Worm (Caenorhabditis elegans) whole organism, young adult: ENCODE results near the gene pbs-6.

Experiments
- B0019.2 ChIP-seq: fragments of 200-800 bp; sonication (Bioruptor generic); conservative IDR thresholded peaks from 2 replicates; pipeline ENCODE4 v1.3.6; 2022; ENCODE audit warnings: missing genetic modification reagents, missing genetic modification characterization, missing compliant biosample characterization
- B0261.1 ChIP-seq: sonication (generic microtip); optimal IDR thresholded peaks from 2 replicates; lab custom pipeline; 2016; ENCODE audit warnings: mild to moderate bottlenecking, missing genetic modification characterization, moderate library complexity, missing compliant biosample characterization
- C06A6.2 ChIP-seq: fragments of 200-800 bp; sonication (Bioruptor generic); conservative IDR thresholded peaks from 2 replicates; pipeline ENCODE4 v1.3.6; 2022; ENCODE audit warnings: missing genetic modification characterization, missing compliant biosample characterization
- C17E4.6 ChIP-seq: fragments of 200-800 bp; sonication (Bioruptor generic); IDR thresholded peaks from 2 replicates; pipeline ENCODE4 v1.3.6; 2022; ENCODE audit warnings: missing genetic modification reagents, missing genetic modification characterization, missing compliant biosample characterization
- F33H1.4 ChIP-seq: fragments of 200-800 bp; sonication (Bioruptor generic); IDR thresholded peaks from 2 replicates; pipeline ENCODE4 v1.3.6; 2022; ENCODE audit warnings: missing genetic modification reagents, missing genetic modification characterization, missing compliant biosample characterization
- F37B4.10 ChIP-seq: fragments of 200-800 bp; sonication (Bioruptor generic); IDR thresholded peaks from 2 replicates; pipeline ENCODE4 v1.3.6; 2022; ENCODE audit warnings: missing genetic modification characterization, missing compliant biosample characterization
- F39B2.1 ChIP-seq: fragments of 200-800 bp; sonication (Bioruptor generic); IDR thresholded peaks from 2 replicates; pipeline ENCODE4 v1.3.6; 2022; ENCODE audit warnings: missing genetic modification reagents, missing genetic modification characterization, missing compliant biosample characterization
- F49E8.2 ChIP-seq: sonication (generic microtip); optimal IDR thresholded peaks from 3 replicates; lab custom pipeline; 2017; ENCODE audit warnings: missing genetic modification characterization, mild to moderate bottlenecking, missing compliant biosample characterization, antibody characterized with exemption, moderate library complexity; ENCODE audit not compliant: insufficient read depth
- F55B11.4 ChIP-seq: sonication (generic microtip); optimal IDR thresholded peaks from 2 replicates; lab custom pipeline; 2016; ENCODE audit warnings: missing compliant biosample characterization, missing genetic modification characterization, borderline replicate concordance; ENCODE audit not compliant: insufficient read depth
- K11D2.4 ChIP-seq: fragments of 200-800 bp; sonication (Bioruptor generic); IDR thresholded peaks from 2 replicates; pipeline ENCODE4 v1.3.6; 2022; ENCODE audit warnings: missing genetic modification reagents, missing genetic modification characterization, missing compliant biosample characterization
- T07F8.4 ChIP-seq: sonication (generic microtip); optimal IDR thresholded peaks from 2 replicates; lab custom pipeline; 2016; ENCODE audit warnings: mild to moderate bottlenecking, missing genetic modification characterization, moderate library complexity, missing compliant biosample characterization
- T26A5.8 ChIP-seq: sonication (generic microtip); optimal IDR thresholded peaks from 2 replicates; lab custom pipeline; 2016; ENCODE audit warnings: missing genetic modification characterization, missing compliant biosample characterization
- Y53F4B.3 ChIP-seq: fragments of 200-800 bp; sonication (Bioruptor generic); IDR thresholded peaks from 2 replicates; pipeline ENCODE4 v1.3.6; 2022; ENCODE audit warnings: missing genetic modification reagents, missing genetic modification characterization, missing compliant biosample characterization
- Y53G8AR.9 ChIP-seq: fragments of 200-800 bp; sonication (Bioruptor generic); conservative IDR thresholded peaks from 2 replicates; pipeline ENCODE4 v1.3.6; 2022; ENCODE audit warnings: missing genetic modification reagents, missing genetic modification characterization, missing compliant biosample characterization
- Y67H2A.10 ChIP-seq: fragments of 200-800 bp; sonication (Bioruptor generic); conservative IDR thresholded peaks from 2 replicates; pipeline ENCODE4 v1.3.6; 2022; ENCODE audit warnings: missing genetic modification reagents, missing genetic modification characterization, missing compliant biosample characterization
- Y95B8A.8 ChIP-seq: fragments of 200-800 bp; sonication (Bioruptor generic); IDR thresholded peaks from 2 replicates; pipeline ENCODE4 v1.3.6; 2022; ENCODE audit warnings: missing genetic modification reagents, missing genetic modification characterization, missing compliant biosample characterization
- attf-6 ChIP-seq: fragments of 200-800 bp; sonication (Bioruptor generic); IDR thresholded peaks from 2 replicates; pipeline ENCODE4 v1.3.6; 2022; ENCODE audit warnings: missing genetic modification reagents, missing genetic modification characterization, missing compliant biosample characterization
- ccch-3 ChIP-seq: fragments of 200-800 bp; sonication (Bioruptor generic); optimal IDR thresholded peaks from 2 replicates; lab custom pipeline; 2018; ENCODE audit warnings: mild to moderate bottlenecking, missing genetic modification characterization, missing compliant biosample characterization
- cebp-1 ChIP-seq, 2 experiments: fragments of 200-800 bp in 1 of 2; sonication (Bioruptor generic) in 1 of 2; sonication (generic microtip) in 1 of 2; IDR thresholded peaks in 1 of 2; optimal IDR thresholded peaks in 1 of 2; 2 replicates each; pipeline versions ENCODE4 v1.3.6 to Lab custom; 2017 to 2022; ENCODE audit warnings: missing compliant biosample characterization in 2 of 2, missing genetic modification characterization in 2 of 2, mild to moderate bottlenecking in 1 of 2, missing genetic modification reagents in 1 of 2, moderate library complexity in 1 of 2
- ceh-79 ChIP-seq: sonication (generic microtip); optimal IDR thresholded peaks from 2 replicates; lab custom pipeline; 2017; ENCODE audit warnings: mild to moderate bottlenecking, missing genetic modification characterization, missing compliant biosample characterization
- chd-7 ChIP-seq: sonication (generic microtip); optimal IDR thresholded peaks from 2 replicates; lab custom pipeline; 2016; ENCODE audit warnings: mild to moderate bottlenecking, missing genetic modification characterization, moderate library complexity, missing compliant biosample characterization
- efl-1 ChIP-seq: fragments of 150-350 bp; optimal IDR thresholded peaks from 2 replicates; lab custom pipeline; 2014; ENCODE audit warnings: missing biosample characterization, missing genetic modification reagents, missing genetic modification characterization
- egl-44 ChIP-seq: fragments of 200-800 bp; sonication (Bioruptor generic); IDR thresholded peaks from 2 replicates; pipeline ENCODE4 v1.3.6; 2022; ENCODE audit warnings: missing genetic modification reagents, missing genetic modification characterization, missing compliant biosample characterization
- gei-17 ChIP-seq: fragments of 200-800 bp; sonication (Bioruptor generic); optimal IDR thresholded peaks from 2 replicates; lab custom pipeline; 2018; ENCODE audit warnings: mild to moderate bottlenecking, missing genetic modification characterization, missing compliant biosample characterization
- hmg-20 ChIP-seq: fragments of 200-800 bp; sonication (Bioruptor generic); IDR thresholded peaks from 2 replicates; pipeline ENCODE4 v1.3.6; 2022; ENCODE audit warnings: missing genetic modification reagents, missing genetic modification characterization, missing compliant biosample characterization
- hrde-1 ChIP-seq: sonication (generic microtip); optimal IDR thresholded peaks from 2 replicates; lab custom pipeline; 2016; ENCODE audit warnings: missing genetic modification characterization, mild to moderate bottlenecking, missing compliant biosample characterization, moderate library complexity, missing genotype, missing genetic modification reagents, borderline replicate concordance
- lag-1 ChIP-seq: fragments of 200-800 bp; sonication (Bioruptor generic); IDR thresholded peaks from 2 replicates; pipeline ENCODE4 v1.3.6; 2022; ENCODE audit warnings: missing genetic modification reagents, missing genetic modification characterization, missing compliant biosample characterization
- let-607 ChIP-seq, 2 experiments: fragments of 200-800 bp in 1 of 2; sonication (Bioruptor generic) in 1 of 2; sonication (generic microtip) in 1 of 2; optimal IDR thresholded peaks; 2 replicates each; lab custom pipeline; 2016 to 2018; ENCODE audit warnings: mild to moderate bottlenecking in 2 of 2, missing compliant biosample characterization in 2 of 2, missing genetic modification characterization in 2 of 2, moderate library complexity in 2 of 2, missing genotype in 1 of 2
- lin-26 ChIP-seq: fragments of 200-800 bp; sonication (Bioruptor generic); IDR thresholded peaks from 2 replicates; pipeline ENCODE4 v1.3.6; 2022; ENCODE audit warnings: missing genetic modification reagents, missing genetic modification characterization, missing compliant biosample characterization
- lin-40 ChIP-seq: sonication (generic microtip); optimal IDR thresholded peaks from 2 replicates; lab custom pipeline; 2016; ENCODE audit warnings: missing genetic modification characterization, mild to moderate bottlenecking, missing compliant biosample characterization, missing genotype, missing genetic modification reagents
- lin-54 ChIP-seq: fragments of 200-800 bp; sonication (Bioruptor generic); optimal IDR thresholded peaks from 2 replicates; lab custom pipeline; 2018; ENCODE audit warnings: mild to moderate bottlenecking, missing genetic modification characterization, missing compliant biosample characterization
- lir-1 ChIP-seq: fragments of 200-800 bp; sonication (Bioruptor generic); conservative IDR thresholded peaks from 2 replicates; pipeline ENCODE4 v1.3.6; 2022; ENCODE audit warnings: missing genetic modification reagents, missing genetic modification characterization, missing compliant biosample characterization
- lsy-27 ChIP-seq: sonication (generic microtip); optimal IDR thresholded peaks from 2 replicates; lab custom pipeline; 2017; ENCODE audit warnings: missing genetic modification characterization, mild to moderate bottlenecking, missing compliant biosample characterization, antibody characterized with exemption, missing genotype, borderline replicate concordance; ENCODE audit not compliant: insufficient read depth
- madf-10 ChIP-seq: sonication (generic microtip); optimal IDR thresholded peaks from 2 replicates; lab custom pipeline; 2016; ENCODE audit warnings: mild to moderate bottlenecking, missing genetic modification characterization, missing compliant biosample characterization
- madf-3 ChIP-seq: fragments of 200-800 bp; sonication (Bioruptor generic); IDR thresholded peaks from 2 replicates; pipeline ENCODE4 v1.3.6; 2022; ENCODE audit warnings: missing genetic modification reagents, missing genetic modification characterization, missing compliant biosample characterization
- madf-6 ChIP-seq: fragments of 200-800 bp; sonication (Bioruptor generic); IDR thresholded peaks from 2 replicates; pipeline ENCODE4 v1.3.6; 2022; ENCODE audit warnings: missing genetic modification reagents, missing genetic modification characterization, missing compliant biosample characterization
- mes-4 ChIP-seq: sonication (generic microtip); optimal IDR thresholded peaks from 2 replicates; lab custom pipeline; 2016; ENCODE audit warnings: missing genotype, missing genetic modification characterization, missing compliant biosample characterization
- mxl-1 ChIP-seq: sonication (generic microtip); optimal IDR thresholded peaks from 2 replicates; lab custom pipeline; 2016; ENCODE audit warnings: missing genetic modification characterization, missing compliant biosample characterization
- nfyb-1 ChIP-seq: fragments of 200-800 bp; sonication (Bioruptor generic); IDR thresholded peaks from 2 replicates; pipeline ENCODE4 v1.3.6; 2022; ENCODE audit warnings: missing genetic modification reagents, missing genetic modification characterization, missing compliant biosample characterization
- nhr-120 ChIP-seq: fragments of 200-800 bp; sonication (Bioruptor generic); IDR thresholded peaks from 2 replicates; pipeline ENCODE4 v1.3.6; 2022; ENCODE audit warnings: missing genetic modification characterization, missing compliant biosample characterization
- pha-4 ChIP-seq: fragments of 150-350 bp; sonication (generic microtip); optimal IDR thresholded peaks from 2 replicates; lab custom pipeline; 2014; ENCODE audit warnings: missing biosample characterization, missing genetic modification reagents, missing genetic modification characterization
- repo-1 ChIP-seq: sonication (generic microtip); optimal IDR thresholded peaks from 2 replicates; lab custom pipeline; 2017; ENCODE audit warnings: mild to moderate bottlenecking, missing genetic modification characterization, missing compliant biosample characterization
- somi-1 ChIP-seq: fragments of 200-800 bp; sonication (Bioruptor generic); optimal IDR thresholded peaks from 2 replicates; lab custom pipeline; 2018; ENCODE audit warnings: mild to moderate bottlenecking, missing genetic modification characterization, missing compliant biosample characterization
- sptf-2 ChIP-seq: fragments of 200-800 bp; sonication (Bioruptor generic); optimal IDR thresholded peaks from 2 replicates; lab custom pipeline; 2018; ENCODE audit warnings: mild to moderate bottlenecking, missing genetic modification characterization, missing compliant biosample characterization
- tbx-9 ChIP-seq: sonication (generic microtip); optimal IDR thresholded peaks from 2 replicates; lab custom pipeline; 2016; ENCODE audit warnings: borderline replicate concordance, missing genetic modification characterization, inconsistent platforms, missing compliant biosample characterization
- ztf-22 ChIP-seq: fragments of 200-800 bp; sonication (Bioruptor generic); optimal IDR thresholded peaks from 2 replicates; lab custom pipeline; 2018; ENCODE audit warnings: mild to moderate bottlenecking, missing genetic modification characterization, moderate library complexity, missing compliant biosample characterization
- ztf-6 ChIP-seq: fragments of 200-800 bp; sonication (Bioruptor generic); IDR thresholded peaks from 2 replicates; pipeline ENCODE4 v1.3.6; 2022; ENCODE audit warnings: missing genetic modification reagents, missing genetic modification characterization, missing compliant biosample characterization

The pbs-6 gene

DNA sequence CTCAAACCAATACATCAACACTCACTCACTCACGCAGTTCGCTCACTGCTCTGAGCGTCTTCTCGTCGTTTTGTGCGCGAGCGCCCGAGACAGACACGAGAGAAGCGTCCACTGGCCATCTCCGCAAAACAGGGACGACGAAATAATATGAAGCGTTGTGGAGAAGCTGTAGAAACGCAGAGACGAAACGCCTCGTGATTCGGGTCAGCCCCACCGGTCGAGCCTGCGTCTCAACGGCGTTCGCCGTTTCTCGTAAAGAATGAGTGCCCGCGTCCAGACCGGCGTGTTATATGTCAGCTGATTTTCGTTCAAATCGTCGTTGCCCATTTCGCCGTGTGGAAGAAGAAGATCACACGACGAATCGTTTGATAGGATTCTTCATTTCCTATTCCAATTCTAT lies 16.4 kb downstream of the pbs-6 start, which contains the start of gene fbxl-1 (continued):
- no peak for TF ChIP-seq tbx-9
- TF ChIP-seq K11D2.4 (GFP tag; lab: Robert Waterston, UW): peak; percentile 77; the same call in 1 of the 2 replicates
- TF ChIP-seq F39B2.1: no peak
- peak; percentile 30 for TF ChIP-seq repo-1 (tag; lab: Kevin White, UChicago)
- peak; percentile 57; the same call in 1 of the 2 replicates for TF ChIP-seq cebp-1 (GFP tag; IDR thresholded peaks at IDR 0.05; lab: Robert Waterston, UW)
- peak; percentile 92 for TF ChIP-seq cebp-1 (tag; optimal IDR thresholded peaks at IDR 0.05; lab: Kevin White, UChicago)
- TF ChIP-seq lin-26 (GFP tag; lab: Robert Waterston, UW): peak; percentile 68; the same call in 1 of the 2 replicates
- no peak for TF ChIP-seq T07F8.4
- TF ChIP-seq ceh-79 (tag; lab: Kevin White, UChicago): no peak
- TF ChIP-seq C06A6.2 (GFP tag; lab: Robert Waterston, UW): peak; percentile 53; the same call in 1 of the 2 replicates
- TF ChIP-seq ztf-6: no peak
- peak; percentile 32 for TF ChIP-seq pha-4 (tag; lab: Kevin White, UChicago)
- no peak for TF ChIP-seq attf-6
- peak; percentile 79; the same call in 1 of the 2 replicates for TF ChIP-seq nfyb-1
- TF ChIP-seq C17E4.6 (GFP tag; lab: Robert Waterston, UW): no peak
- TF ChIP-seq efl-1: no peak
- no peak for TF ChIP-seq Y53G8AR.9 (GFP tag; lab: Robert Waterston, UW)
- TF ChIP-seq let-607 (tag; optimal IDR thresholded peaks at IDR 0.05; lab: Kevin White, UChicago): peak in 1 of 2 experiments; percentile 43
- no peak for TF ChIP-seq B0019.2
- TF ChIP-seq Y53F4B.3 (GFP tag; lab: Robert Waterston, UW): no peak
- no peak for TF ChIP-seq F55B11.4 (tag; lab: Kevin White, UChicago)
- peak; percentile 63 for TF ChIP-seq somi-1 (GFP tag; lab: Kevin White, UChicago)
- no peak for TF ChIP-seq B0261.1
- peak; percentile 27; the same call in 1 of the 2 replicates for TF ChIP-seq madf-6 (GFP tag; lab: Robert Waterston, UW)
- TF ChIP-seq ccch-3 (GFP tag; lab: Kevin White, UChicago): no peak
- peak; percentile 82 for TF ChIP-seq lir-1
- peak; percentile 58; the same call in 1 of the 2 replicates for TF ChIP-seq egl-44 (GFP tag; lab: Robert Waterston, UW)
- TF ChIP-seq Y67H2A.10 (GFP tag; lab: Robert Waterston, UW): peak; percentile 44; the same call in 1 of the 2 replicates
- peak; percentile 35 for TF ChIP-seq ztf-22
- TF ChIP-seq madf-3: no peak
- TF ChIP-seq gei-17: peak; percentile 37
- no peak for TF ChIP-seq F37B4.10 (GFP tag; lab: Robert Waterston, UW)
- peak; percentile 90 for TF ChIP-seq madf-10 (tag; lab: Kevin White, UChicago)
- TF ChIP-seq sptf-2 (GFP tag; lab: Kevin White, UChicago): no peak
- TF ChIP-seq lag-1 (GFP tag; lab: Robert Waterston, UW): no peak
- TF ChIP-seq mxl-1 (tag; lab: Kevin White, UChicago): no peak
- TF ChIP-seq lin-54 (GFP tag; lab: Kevin White, UChicago): peak; percentile 55
- TF ChIP-seq F49E8.2 (tag; lab: Kevin White, UChicago): no peak
- TF ChIP-seq F33H1.4 (GFP tag; lab: Robert Waterston, UW): peak; percentile 16; the same call in 1 of the 2 replicates
- TF ChIP-seq chd-7 (tag; lab: Kevin White, UChicago): peak; percentile 79
- no peak for TF ChIP-seq T26A5.8 (tag; lab: Kevin White, UChicago)
- TF ChIP-seq nhr-120 (GFP tag; lab: Robert Waterston, UW): no peak
- no peak for TF ChIP-seq hrde-1
- 0 out of 2 replicates have a peak, but pooled peaks have one; percentile 32 for TF ChIP-seq hmg-20
- no peak for TF ChIP-seq mes-4 (tag; lab: Kevin White, UChicago)
- peak; percentile 63 for TF ChIP-seq lin-40 (tag; lab: Kevin White, UChicago)
- TF ChIP-seq lsy-27 (tag; lab: Kevin White, UChicago): no peak
- TF ChIP-seq Y95B8A.8 (GFP tag; lab: Robert Waterston, UW): no peak
